Fruit fly (Drosophila melanogaster): ENCODE results near the gene CG5953.
A peak's percentile ranks its signal among the peaks of the same experiment; 100 is the strongest.

The CG5953 gene

DNA sequence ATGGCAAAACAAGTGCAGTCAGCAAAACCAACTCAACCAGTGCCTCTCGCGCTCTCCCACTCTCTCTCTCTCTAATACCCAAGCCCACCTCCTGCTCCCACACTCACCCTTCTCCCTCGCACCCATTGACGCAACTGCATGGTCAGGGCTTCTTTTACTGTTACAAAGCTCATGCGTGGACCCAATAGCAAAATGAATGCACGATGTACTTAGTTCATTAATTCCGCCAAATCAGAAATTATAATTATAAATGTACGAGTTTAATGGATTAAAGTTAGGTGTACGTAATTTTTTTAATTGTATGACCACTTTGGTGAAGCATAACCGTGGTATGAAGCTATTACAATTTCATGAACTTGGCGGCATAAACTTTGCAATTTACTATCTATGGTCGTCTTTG is 13.1 kb upstream of the CG5953 start (continued):
- TF ChIP-seq ttk (GFP tag; IDR thresholded peaks at IDR 0.05) (no peak), PHDP (tag; optimal IDR thresholded peaks at IDR 0.05) (peak; percentile 85), sima (GFP tag; optimal IDR thresholded peaks at IDR 0.05) (no peak), otp (GFP tag; IDR thresholded peaks at IDR 0.05) (no peak; the same call in 2 of the 3 replicates), oc (tag; optimal IDR thresholded peaks at IDR 0.05) (peak; percentile 55), prd (optimal IDR thresholded peaks at IDR 0.05) (no peak), prd (GFP tag; IDR thresholded peaks at IDR 0.05) (peak; percentile 31; the same call in 2 of the 3 replicates), az2 (GFP tag; optimal IDR thresholded peaks at IDR 0.05) (peak; percentile 46), sc (optimal IDR thresholded peaks at IDR 0.05) (no peak), sc (GFP tag; optimal IDR thresholded peaks at IDR 0.05) (no peak), Six4 (GFP tag; optimal IDR thresholded peaks at IDR 0.05) (no peak), Atf-2 (GFP tag; optimal IDR thresholded peaks at IDR 0.05) (no peak), mam (GFP tag; optimal IDR thresholded peaks at IDR 0.05) (peak; percentile 59), ase (GFP tag; IDR thresholded peaks at IDR 0.05) (no peak; the same call in 2 of the 3 replicates), gce (GFP tag; IDR thresholded peaks at IDR 0.05) (0 out of 3 replicates have a peak, but pooled peaks have one; percentile 62), Dip3 (GFP tag; optimal IDR thresholded peaks at IDR 0.05) (no peak), Hr51 (GFP tag; optimal IDR thresholded peaks at IDR 0.05) (peak; percentile 33 to 87), pb (GFP tag; optimal IDR thresholded peaks at IDR 0.05) (no peak), Gsc (GFP tag; IDR thresholded peaks at IDR 0.05) (no peak), lmd (GFP tag; IDR thresholded peaks at IDR 0.05) (peak; percentile 27; the same call in 1 of the 2 replicates), gcm (GFP tag; optimal IDR thresholded peaks at IDR 0.05) (peak; percentile 35), CG4282 (GFP tag; optimal IDR thresholded peaks at IDR 0.05) (no peak), CG1832 (GFP tag; optimal IDR thresholded peaks at IDR 0.05) (peak; percentile 33), MTF-1 (GFP tag; optimal IDR thresholded peaks at IDR 0.05; ENCODE audit: borderline replicate concordance) (no peak), CG14710 (tag; optimal IDR thresholded peaks at IDR 0.05) (peak; percentile 21), CG2678 (tag; optimal IDR thresholded peaks at IDR 0.05) (peak; percentile 84), CG3163 (GFP tag; optimal IDR thresholded peaks at IDR 0.05) (peak; percentile 57), CG11696 (GFP tag; IDR thresholded peaks at IDR 0.05) (0 out of 2 replicates have a peak, but pooled peaks have one; percentile 25), CG1603 (tag; optimal IDR thresholded peaks at IDR 0.05) (peak; percentile 65), CG7556 (GFP tag; optimal IDR thresholded peaks at IDR 0.05) (peak; percentile 72), odd (GFP tag; optimal IDR thresholded peaks at IDR 0.05) (peak; percentile 51), CG33213 (GFP tag; optimal IDR thresholded peaks at IDR 0.05) (peak; percentile 22), CG6175 (GFP tag; IDR thresholded peaks at IDR 0.05) (peak; percentile 59; the same call in 1 of the 3 replicates), jumu (GFP tag; optimal IDR thresholded peaks at IDR 0.05) (no peak), lbe (GFP tag; optimal IDR thresholded peaks at IDR 0.05) (peak; percentile 55), CG1024 (GFP tag; IDR thresholded peaks at IDR 0.05) (no peak), CG3726 (GFP tag; IDR thresholded peaks at IDR 0.05) (no peak), GATAe (GFP tag; conservative IDR thresholded peaks at IDR 0.05) (no peak), luna (GFP tag; optimal IDR thresholded peaks at IDR 0.05) (no peak), Sry-β (GFP tag; optimal IDR thresholded peaks at IDR 0.05) (no peak), MESR4 (GFP tag; optimal IDR thresholded peaks at IDR 0.05) (no peak), CG34224 (GFP tag; IDR thresholded peaks at IDR 0.05; ENCODE audit: partially characterized antibody) (no peak), CG15269 (tag; optimal IDR thresholded peaks at IDR 0.05) (peak; percentile 74), phol (tag; optimal IDR thresholded peaks at IDR 0.05) (peak; percentile 55), gt (GFP tag; IDR thresholded peaks at IDR 0.05) (no peak), CG13123 (GFP tag; optimal IDR thresholded peaks at IDR 0.05) (no peak), CG12071 (GFP tag; optimal IDR thresholded peaks at IDR 0.05) (peak; percentile 65), CG10267 (tag; optimal IDR thresholded peaks at IDR 0.05) (peak; percentile 51), hkb (optimal IDR thresholded peaks at IDR 0.05) (no peak), hkb (GFP tag; IDR thresholded peaks at IDR 0.05) (peak; percentile 73), dm (GFP tag; optimal IDR thresholded peaks at IDR 0.05) (no peak), onecut (GFP tag; IDR thresholded peaks at IDR 0.05) (peak; percentile 67)
